Fruit fly (Drosophila melanogaster): ENCODE measurements around the gene rempA.

DNA sequence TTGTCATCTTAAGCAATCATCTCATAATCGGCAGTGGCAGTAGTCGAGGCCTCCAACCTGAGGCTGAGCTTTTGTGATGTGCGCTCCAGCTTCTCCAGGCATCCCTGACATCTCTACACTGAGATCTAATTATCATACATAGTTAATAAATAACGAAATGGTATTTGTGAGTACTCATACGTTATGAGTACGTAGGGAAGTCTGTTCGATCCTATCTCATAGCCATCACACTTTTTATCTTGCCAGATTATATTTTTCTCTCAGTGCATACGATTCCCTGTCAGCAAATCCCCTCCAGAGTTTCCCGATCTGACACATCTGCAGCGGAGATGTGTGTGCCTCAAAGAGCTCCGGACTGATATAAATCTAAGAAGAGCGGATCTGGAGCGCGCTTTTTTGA, 49.4 kb upstream of the rempA start:
- no peak for TF ChIP-seq CG7101 (tag; optimal IDR thresholded peaks at IDR 0.05)
- no peak for TF ChIP-seq CG14711 (tag; optimal IDR thresholded peaks at IDR 0.05)
- TF ChIP-seq CG11617 (GFP tag; optimal IDR thresholded peaks at IDR 0.05), result no peak
- no peak for TF ChIP-seq kay (GFP tag; ENCODE audit: borderline replicate concordance)
- no peak for TF ChIP-seq CG1620 (GFP tag; optimal IDR thresholded peaks at IDR 0.05)
- no peak for TF ChIP-seq CG12768 (GFP tag; optimal IDR thresholded peaks at IDR 0.05)
- no peak for TF ChIP-seq cnc (optimal IDR thresholded peaks at IDR 0.05)
- no peak for TF ChIP-seq ovo (GFP tag; optimal IDR thresholded peaks at IDR 0.05)
- no peak for TF ChIP-seq Mnt (GFP tag; optimal IDR thresholded peaks at IDR 0.05)
- TF ChIP-seq CG33017 (tag; optimal IDR thresholded peaks at IDR 0.05), result no peak

Data from whole organism, adult.